Fruit fly (Drosophila melanogaster) whole organism, pupa: ENCODE data around the gene SdhD.

Source experiments
- CG32121 ChIP-seq: fragments of 200-800 bp; sonication (Bioruptor generic); IDR thresholded peaks from 2 replicates; pipeline ENCODE4 v1.3.6; 2022; ENCODE audit warnings: missing biosample characterization, missing genetic modification characterization
- CG34367 ChIP-seq: fragments of 200-800 bp; sonication (Bioruptor generic); optimal IDR thresholded peaks from 2 replicates; lab custom pipeline; 2018; ENCODE audit warnings: missing biosample characterization, mild to moderate bottlenecking, missing genetic modification characterization
- CG8301 ChIP-seq: fragments of 200-800 bp; sonication (Bioruptor generic); optimal IDR thresholded peaks from 2 replicates; lab custom pipeline; 2018; ENCODE audit warnings: missing biosample characterization, mild to moderate bottlenecking, missing genetic modification characterization
- CG9948 ChIP-seq: fragments of 200-800 bp; sonication (Bioruptor generic); optimal IDR thresholded peaks from 2 replicates; lab custom pipeline; 2018; ENCODE audit warnings: missing biosample characterization, mild to moderate bottlenecking, missing genetic modification characterization, moderate library complexity
- D1 ChIP-seq: fragments of 200-800 bp; sonication (Bioruptor generic); optimal IDR thresholded peaks from 2 replicates; lab custom pipeline; 2018; ENCODE audit warnings: missing biosample characterization, mild to moderate bottlenecking, missing genetic modification characterization, moderate library complexity
- Pif1A ChIP-seq: fragments of 200-800 bp; sonication (Bioruptor generic); optimal IDR thresholded peaks from 3 replicates; lab custom pipeline; 2016; ENCODE audit warnings: missing biosample characterization, missing genetic modification characterization
- Pif1B ChIP-seq: fragments of 200-800 bp; sonication (Bioruptor generic); optimal IDR thresholded peaks from 3 replicates; lab custom pipeline; 2016; ENCODE audit warnings: missing biosample characterization, missing genetic modification characterization
- Snoo ChIP-seq: fragments of 200-800 bp; sonication (Bioruptor generic); optimal IDR thresholded peaks from 3 replicates; lab custom pipeline; 2017; ENCODE audit warnings: missing biosample characterization, mild to moderate bottlenecking, missing genetic modification characterization, inconsistent platforms
- rn ChIP-seq: fragments of 200-800 bp; sonication (Bioruptor generic); IDR thresholded peaks from 2 replicates; pipeline ENCODE4 v1.3.6; 2022; ENCODE audit warnings: missing biosample characterization, missing genetic modification characterization

DNA sequence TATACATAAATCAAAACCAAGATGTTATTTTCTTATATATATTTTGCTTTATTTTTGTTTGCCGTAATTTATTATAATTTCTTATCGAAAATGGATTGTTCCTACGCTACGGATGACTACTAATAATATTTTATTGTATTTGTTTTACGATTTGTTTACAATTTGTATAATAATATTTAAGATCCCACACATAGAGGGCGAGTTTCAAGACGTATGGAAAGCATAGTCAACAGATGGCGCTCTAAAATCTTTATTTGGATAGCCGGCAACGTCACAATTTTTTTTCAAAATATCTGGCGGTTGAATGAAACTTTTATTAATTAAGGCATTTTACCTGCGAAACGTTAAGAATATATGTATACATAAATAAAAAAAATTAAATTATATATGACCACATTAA is 38.5 kb downstream of the SdhD start:
- TF ChIP-seq CG34367 (tag; lab: Kevin White, UChicago): no peak
- TF ChIP-seq rn (GFP tag; lab: Robert Waterston, UW): no peak
- TF ChIP-seq CG9948: no peak
- no peak for TF ChIP-seq CG8301 (tag; lab: Kevin White, UChicago)
- no peak for TF ChIP-seq CG32121 (GFP tag; lab: Robert Waterston, UW)
- no peak for TF ChIP-seq Pif1A (GFP tag; lab: Kevin White, UChicago)
- peak; percentile 84 for TF ChIP-seq D1
- TF ChIP-seq Pif1B: no peak
- no peak for TF ChIP-seq Snoo (tag; lab: Kevin White, UChicago)
